Fruit fly (Drosophila melanogaster) whole organism, embryonic: Measurements from ENCODE around the gene CG42824.

Experiments used
- Atf6 ChIP-seq: fragments of 200-800 bp; sonication (Bioruptor generic); IDR thresholded peaks from 2 replicates; pipeline ENCODE4 v1.3.6; 2022; ENCODE audit warnings: missing biosample characterization, missing genetic modification characterization
- C15 ChIP-seq: fragments of 200-800 bp; sonication (Bioruptor generic); IDR thresholded peaks from 3 replicates; pipeline ENCODE4 v1.3.6; 2022; ENCODE audit warnings: missing biosample characterization, missing genetic modification characterization
- CG13894 ChIP-seq: fragments of 200-800 bp; sonication (Bioruptor generic); optimal IDR thresholded peaks from 3 replicates; lab custom pipeline; 2018; ENCODE audit warnings: missing biosample characterization, mild to moderate bottlenecking, missing genetic modification characterization, moderate library complexity
- CG14441 ChIP-seq: fragments of 200-800 bp; sonication (Bioruptor generic); IDR thresholded peaks from 2 replicates; pipeline ENCODE4 v1.3.6; 2022; ENCODE audit warnings: missing biosample characterization, missing genetic modification characterization
- CG14710 ChIP-seq: fragments of 200-800 bp; sonication (Bioruptor generic); optimal IDR thresholded peaks from 3 replicates; lab custom pipeline; 2019; ENCODE audit warnings: missing biosample characterization, mild to moderate bottlenecking, missing genetic modification characterization, moderate library complexity
- CG3163 ChIP-seq: fragments of 200-800 bp; sonication (Bioruptor generic); optimal IDR thresholded peaks from 3 replicates; lab custom pipeline; 2016; ENCODE audit warnings: missing biosample characterization, missing genetic modification characterization
- CG33557 ChIP-seq: fragments of 200-800 bp; sonication (Bioruptor generic); optimal IDR thresholded peaks from 2 replicates; lab custom pipeline; 2019; ENCODE audit warnings: missing biosample characterization, mild to moderate bottlenecking, missing genetic modification characterization, moderate library complexity
- CG3726 ChIP-seq: fragments of 200-800 bp; sonication (Bioruptor generic); IDR thresholded peaks from 3 replicates; pipeline ENCODE4, ENCODE4 v1.3.6; 2022; ENCODE audit warnings: missing biosample characterization, missing genetic modification characterization
- CG3838 ChIP-seq: fragments of 200-800 bp; sonication (Bioruptor generic); optimal IDR thresholded peaks from 3 replicates; lab custom pipeline; 2016; ENCODE audit warnings: missing biosample characterization, missing genetic modification characterization
- CG43689 ChIP-seq: fragments of 200-800 bp; sonication (Bioruptor generic); IDR thresholded peaks from 2 replicates; pipeline ENCODE4 v1.3.6; 2022; ENCODE audit warnings: missing biosample characterization, missing genetic modification characterization
- CG6254 ChIP-seq: fragments of 200-800 bp; sonication (Bioruptor generic); optimal IDR thresholded peaks from 3 replicates; lab custom pipeline; 2017; ENCODE audit warnings: mild to moderate bottlenecking, missing biosample characterization, missing genetic modification reagents, missing genetic modification characterization
- CG7556 ChIP-seq: fragments of 200-800 bp; sonication (Bioruptor generic); optimal IDR thresholded peaks from 2 replicates; lab custom pipeline; 2017; ENCODE audit warnings: missing biosample characterization, mild to moderate bottlenecking, missing genetic modification characterization
- CG8281 ChIP-seq: fragments of 200-800 bp; sonication (Bioruptor generic); optimal IDR thresholded peaks from 2 replicates; lab custom pipeline; 2018; ENCODE audit warnings: missing biosample characterization, mild to moderate bottlenecking, missing genetic modification characterization, moderate library complexity
- CG8359 ChIP-seq: fragments of 200-800 bp; sonication (Bioruptor generic); optimal IDR thresholded peaks from 2 replicates; lab custom pipeline; 2017; ENCODE audit warnings: missing biosample characterization, mild to moderate bottlenecking, missing genetic modification characterization, borderline replicate concordance
- CG9437 ChIP-seq: fragments of 200-800 bp; sonication (Bioruptor generic); optimal IDR thresholded peaks from 2 replicates; lab custom pipeline; 2018; ENCODE audit warnings: missing biosample characterization, mild to moderate bottlenecking, missing genetic modification characterization
- Deaf1 ChIP-seq: fragments of 200-800 bp; optimal IDR thresholded peaks from 3 replicates; lab custom pipeline; 2019; ENCODE audit warnings: missing biosample characterization, mild to moderate bottlenecking, missing genetic modification characterization, moderate library complexity
- MTF-1 ChIP-seq: fragments of 200-800 bp; sonication (Bioruptor generic); optimal IDR thresholded peaks from 2 replicates; lab custom pipeline; 2018; ENCODE audit warnings: missing biosample characterization, mild to moderate bottlenecking, missing genetic modification characterization, borderline replicate concordance
- Nf-YC ChIP-seq: fragments of 200-800 bp; optimal IDR thresholded peaks from 3 replicates; lab custom pipeline; 2019; ENCODE audit warnings: missing biosample characterization, mild to moderate bottlenecking, missing genetic modification characterization, moderate library complexity
- Spps ChIP-seq: fragments of 200-800 bp; sonication (Bioruptor generic); optimal IDR thresholded peaks from 2 replicates; lab custom pipeline; 2018; ENCODE audit warnings: missing biosample characterization, mild to moderate bottlenecking, missing genetic modification characterization
- Sry-δ ChIP-seq: fragments of 200-800 bp; sonication (Bioruptor generic); optimal IDR thresholded peaks from 2 replicates; lab custom pipeline; 2016; ENCODE audit warnings: missing biosample characterization, missing genetic modification characterization
- Tbp ChIP-seq: fragments of >200 bp; optimal IDR thresholded peaks from 2 replicates; lab custom pipeline; 2018; ENCODE audit warnings: missing biosample characterization, missing genetic modification characterization
- Trl ChIP-seq, 3 experiments: fragments of >200 bp in 2 of 3; fragments of 200-800 bp in 1 of 3; sonication (Bioruptor generic) in 1 of 3; optimal IDR thresholded peaks; 2 replicates in 1 of 3; 3 replicates in 2 of 3; lab custom pipeline; 2016 to 2017; ENCODE audit warnings: missing biosample characterization in 1 of 3, missing genetic modification characterization in 1 of 3
- abd-A ChIP-seq: fragments of 200-800 bp; sonication (Bioruptor generic); optimal IDR thresholded peaks from 3 replicates; lab custom pipeline; 2019; ENCODE audit warnings: missing biosample characterization, mild to moderate bottlenecking, missing genetic modification characterization, moderate library complexity
- cato ChIP-seq: fragments of 200-800 bp; sonication (Bioruptor generic); optimal IDR thresholded peaks from 2 replicates; lab custom pipeline; 2016; ENCODE audit warnings: missing biosample characterization, missing genetic modification characterization, borderline replicate concordance
- chm ChIP-seq: fragments of 200-800 bp; sonication (Bioruptor generic); IDR thresholded peaks from 2 replicates; pipeline ENCODE4 v1.3.6; 2022; ENCODE audit warnings: missing biosample characterization, missing genetic modification characterization
- crp ChIP-seq, 2 experiments: fragments of 200-800 bp; sonication (Bioruptor generic); optimal IDR thresholded peaks; 2 replicates in 1 of 2; 3 replicates in 1 of 2; lab custom pipeline; 2017; ENCODE audit warnings: missing biosample characterization in 2 of 2, missing genetic modification characterization in 2 of 2, mild to moderate bottlenecking in 1 of 2, moderate library complexity in 1 of 2
- ftz-f1 ChIP-seq: fragments of 200-800 bp; sonication (Bioruptor generic); optimal IDR thresholded peaks from 2 replicates; lab custom pipeline; 2016; ENCODE audit warnings: missing biosample characterization, missing genetic modification characterization
- fu2 ChIP-seq: fragments of 200-800 bp; sonication (Bioruptor generic); optimal IDR thresholded peaks from 2 replicates; lab custom pipeline; 2016; ENCODE audit warnings: missing biosample characterization, missing genetic modification characterization
- grn ChIP-seq: fragments of 200-800 bp; sonication (Bioruptor generic); optimal IDR thresholded peaks from 3 replicates; lab custom pipeline; 2017; ENCODE audit warnings: missing biosample characterization, missing genetic modification characterization
- gro ChIP-seq: fragments of 200-800 bp; sonication (Bioruptor generic); optimal IDR thresholded peaks from 2 replicates; lab custom pipeline; 2016; ENCODE audit warnings: missing biosample characterization, missing genetic modification characterization
- pan ChIP-seq, 4 experiments: fragments of >200 bp in 3 of 4; fragments of 200-800 bp in 1 of 4; sonication (Bioruptor generic) in 1 of 4; optimal IDR thresholded peaks in 3 of 4; IDR thresholded peaks in 1 of 4; 2 replicates each; pipeline versions ENCODE4 v1.3.6 to Lab custom; 2017 to 2022; ENCODE audit warnings: missing biosample characterization in 2 of 4, missing genetic modification characterization in 2 of 4, mixed read lengths in 1 of 4
- run ChIP-seq: fragments of 200-800 bp; sonication (Bioruptor generic); optimal IDR thresholded peaks from 3 replicates; lab custom pipeline; 2018; ENCODE audit warnings: missing biosample characterization, mild to moderate bottlenecking, missing genetic modification characterization
- sens ChIP-seq: fragments of 200-800 bp; sonication (Bioruptor generic); peaks from one replicate; lab custom pipeline; 2016; ENCODE audit warnings: missing biosample characterization, missing genetic modification characterization
- tin ChIP-seq: fragments of 200-800 bp; sonication (Bioruptor generic); optimal IDR thresholded peaks from 3 replicates; lab custom pipeline; 2016; ENCODE audit warnings: missing biosample characterization, missing genetic modification characterization
- ttk ChIP-seq: fragments of 200-800 bp; sonication (Bioruptor generic); IDR thresholded peaks from 2 replicates; pipeline ENCODE4 v2.1.2; 2022; ENCODE audit warnings: missing biosample characterization, missing genetic modification characterization

CG42824 gene

dm6 chr3R:17371094-17371493 lies 35.2 kb downstream of the CG42824 start (continued):
- 0 out of 2 replicates have a peak, but pooled peaks have one; percentile 13 for TF ChIP-seq CG14441
- peak; percentile 52 for TF ChIP-seq CG7556 (GFP tag; lab: Kevin White, UChicago)
- no peak for TF ChIP-seq CG33557
- TF ChIP-seq, all 482 proteins: peak for 73

DNA sequence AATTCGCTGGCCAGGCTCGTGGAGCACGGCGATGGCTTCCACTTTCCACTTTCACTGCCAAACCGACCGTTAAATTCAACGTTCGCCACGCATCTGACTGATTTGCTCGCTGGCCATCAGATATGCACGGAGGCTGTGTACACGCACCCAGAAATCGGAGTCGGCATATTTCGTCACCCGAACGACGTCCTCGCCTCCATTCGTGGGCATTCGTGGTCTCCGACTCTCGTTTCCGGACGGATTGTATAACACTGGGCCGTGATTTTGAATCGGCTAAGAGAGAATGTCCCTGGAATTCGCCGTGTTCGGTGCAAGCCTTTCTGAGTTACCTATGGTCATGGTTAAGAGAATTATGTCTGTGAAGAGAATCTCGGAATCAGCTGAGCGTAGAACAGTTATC lies 40.3 kb downstream of the CG42824 start, which contains the start of gene beat-IIa:
TSS of gene beat-IIa (minus strand) at position 97 of the 400 bp plus-strand sequence.
- TF ChIP-seq gro (GFP tag; lab: Kevin White, UChicago) (no peak), grn (no peak), CG6254 (GFP tag; lab: Kevin White, UChicago) (no peak), Spps (tag; lab: Kevin White, UChicago) (no peak), C15 (GFP tag; lab: Robert Waterston, UW) (no peak), CG3838 (GFP tag; lab: Kevin White, UChicago) (no peak), crp (GFP tag; optimal IDR thresholded peaks at IDR 0.05; lab: Kevin White, UChicago) (peak in 1 of 2 experiments; percentile 26), pan (optimal IDR thresholded peaks at IDR 0.05; lab: Kevin White, UChicago) (no peak), pan (GFP tag; optimal IDR thresholded peaks at IDR 0.05 in 1 of 2, IDR thresholded peaks at IDR 0.05 in 1 of 2) (no peak), Trl (optimal IDR thresholded peaks at IDR 0.05; lab: Kevin White, UChicago) (peak in 1 of 2 experiments; percentile 25), Trl (GFP tag; optimal IDR thresholded peaks at IDR 0.05; lab: Kevin White, UChicago) (no peak), ftz-f1 (no peak), ttk (GFP tag; lab: Robert Waterston, UW) (no peak), cato (GFP tag; lab: Kevin White, UChicago) (no peak), Deaf1 (tag; lab: Kevin White, UChicago) (peak; percentile 97), run (tag; lab: Kevin White, UChicago) (no peak), chm (GFP tag; lab: Robert Waterston, UW) (no peak), Nf-YC (peak; percentile 16), CG3163 (GFP tag; lab: Kevin White, UChicago) (peak; percentile 66), CG3726 (GFP tag; lab: Robert Waterston, UW) (no peak), CG14710 (tag; lab: Kevin White, UChicago) (no peak)

dm6 chr3R:17359370-17359769 lies 46.9 kb downstream of the CG42824 start:
- no peak for TF ChIP-seq Tbp
- no peak for TF ChIP-seq MTF-1
- TF ChIP-seq CG13894: no peak
- TF ChIP-seq sens (GFP tag; lab: Kevin White, UChicago): no peak
- no peak for TF ChIP-seq CG43689 (GFP tag; lab: Robert Waterston, UW)
- TF ChIP-seq CG9437 (GFP tag; lab: Kevin White, UChicago): no peak
- TF ChIP-seq CG6254 (GFP tag; lab: Kevin White, UChicago): no peak
- no peak for TF ChIP-seq tin
- peak; percentile 94 for TF ChIP-seq CG8281 (tag; lab: Kevin White, UChicago)
- TF ChIP-seq abd-A: peak; percentile 40
- no peak for TF ChIP-seq Sry-δ (GFP tag; lab: Kevin White, UChicago)
- TF ChIP-seq fu2 (GFP tag; lab: Kevin White, UChicago): no peak
- TF ChIP-seq Atf6 (GFP tag; lab: Robert Waterston, UW): no peak
- no peak for TF ChIP-seq CG8359 (GFP tag; lab: Kevin White, UChicago)
